Fruit fly (Drosophila melanogaster): Measurements from ENCODE around the gene Dbct.

dm6 chrX:15127880-15128644 is 42.1 kb downstream of the Dbct start:
- TF ChIP-seq psq (optimal IDR thresholded peaks at IDR 0.05) (no peak), EcR (GFP tag; optimal IDR thresholded peaks at IDR 0.05) (no peak), CG8478 (optimal IDR thresholded peaks at IDR 0.05) (no peak)
